Worm (Caenorhabditis elegans): ENCODE results near the gene lyst-1.

ce11 chrX:12082813-12083212, 58.1 kb downstream of the lyst-1 start:
- TF ChIP-seq him-1 (tag; optimal IDR thresholded peaks at IDR 0.05) = no peak
- no peak for TF ChIP-seq W03F9.2 (tag; optimal IDR thresholded peaks at IDR 0.05)
